Worm (Caenorhabditis elegans) whole organism, L1 larva: ENCODE measurements around the gene Y53G8AR.9.

ENCODE experiments used
- C16A3.4 ChIP-seq: fragments of 150-350 bp; optimal IDR thresholded peaks from 2 replicates; lab custom pipeline; 2014; ENCODE audit warnings: missing biosample characterization, missing genetic modification characterization
- F16B12.6 ChIP-seq: fragments of 150-350 bp; optimal IDR thresholded peaks from 2 replicates; lab custom pipeline; 2014; ENCODE audit warnings: missing biosample characterization, missing genetic modification characterization
- alr-1 ChIP-seq: fragments of 200-800 bp; sonication (Bioruptor generic); optimal IDR thresholded peaks from 2 replicates; lab custom pipeline; 2018; ENCODE audit warnings: borderline replicate concordance, mild to moderate bottlenecking, missing genetic modification characterization, missing compliant biosample characterization
- aly-2 ChIP-seq: fragments of 150-350 bp; optimal IDR thresholded peaks from 2 replicates; lab custom pipeline; 2014; ENCODE audit warnings: missing biosample characterization, missing genetic modification characterization
- ama-1 ChIP-seq: fragments of 150-350 bp; optimal IDR thresholded peaks from 2 replicates; lab custom pipeline; 2014
- ceh-63 ChIP-seq: fragments of 200-800 bp; sonication (Bioruptor generic); optimal IDR thresholded peaks from 2 replicates; lab custom pipeline; 2018; ENCODE audit warnings: mild to moderate bottlenecking, missing genetic modification characterization, missing compliant biosample characterization
- ceh-8 ChIP-seq: fragments of 200-800 bp; sonication (Bioruptor generic); optimal IDR thresholded peaks from 2 replicates; lab custom pipeline; 2018; ENCODE audit warnings: mild to moderate bottlenecking, missing genetic modification characterization, moderate library complexity, missing compliant biosample characterization
- ceh-82 ChIP-seq, 3 experiments: fragments of 150-350 bp in 1 of 3; sonication (generic microtip) in 2 of 3; optimal IDR thresholded peaks; 2 replicates each; lab custom pipeline; 2014 to 2017; ENCODE audit warnings: missing biosample characterization in 3 of 3, missing genetic modification characterization in 3 of 3
- efl-1 ChIP-seq, 4 experiments: fragments of 150-350 bp; optimal IDR thresholded peaks in 3 of 4; peaks in 1 of 4; 1 replicate in 1 of 4; 2 replicates in 3 of 4; lab custom pipeline; 2014; ENCODE audit warnings: missing biosample characterization in 2 of 4, missing genetic modification characterization in 2 of 4, missing genetic modification reagents in 2 of 4
- egl-27 ChIP-seq, 2 experiments: fragments of 150-350 bp in 1 of 2; sonication (generic microtip); optimal IDR thresholded peaks; 3 replicates each; lab custom pipeline; 2017 to 2018; ENCODE audit warnings: missing biosample characterization in 2 of 2, missing genetic modification characterization in 2 of 2, missing genetic modification reagents in 2 of 2
- elt-3 ChIP-seq, 6 experiments: fragments of 150-350 bp in 1 of 6; sonication (generic microtip); optimal IDR thresholded peaks; 2 replicates each; lab custom pipeline; 2017 to 2018; ENCODE audit warnings: missing biosample characterization in 6 of 6, missing genetic modification characterization in 6 of 6, inconsistent platforms in 1 of 6
- fkh-10 ChIP-seq: sonication (generic microtip); optimal IDR thresholded peaks from 2 replicates; lab custom pipeline; 2017; ENCODE audit warnings: missing biosample characterization, missing genetic modification reagents, missing genetic modification characterization
- fos-1 ChIP-seq: fragments of 150-350 bp; optimal IDR thresholded peaks from 2 replicates; lab custom pipeline; 2014; ENCODE audit warnings: missing biosample characterization, missing genetic modification characterization
- grh-1 ChIP-seq: fragments of 200-800 bp; sonication (Bioruptor generic); IDR thresholded peaks from 2 replicates; pipeline ENCODE4 v1.3.6; 2022; ENCODE audit warnings: missing genetic modification reagents, missing genetic modification characterization, missing compliant biosample characterization
- hlh-17 ChIP-seq: fragments of 200-800 bp; sonication (Bioruptor generic); optimal IDR thresholded peaks from 2 replicates; lab custom pipeline; 2018; ENCODE audit warnings: missing genetic modification characterization, mild to moderate bottlenecking, missing compliant biosample characterization, moderate library complexity, borderline replicate concordance
- irx-1 ChIP-seq: sonication (generic microtip); optimal IDR thresholded peaks from 2 replicates; lab custom pipeline; 2016; ENCODE audit warnings: missing genetic modification characterization, missing compliant biosample characterization
- jun-1 ChIP-seq: fragments of 150-350 bp; optimal IDR thresholded peaks from 2 replicates; lab custom pipeline; 2014; ENCODE audit warnings: missing biosample characterization, missing genetic modification reagents, missing genetic modification characterization
- lin-13 ChIP-seq: fragments of 150-350 bp; optimal IDR thresholded peaks from 2 replicates; lab custom pipeline; 2014; ENCODE audit warnings: missing biosample characterization, missing genetic modification reagents, missing genetic modification characterization
- lin-14 ChIP-seq: fragments of 200-800 bp; sonication (Bioruptor generic); optimal IDR thresholded peaks from 2 replicates; lab custom pipeline; 2018; ENCODE audit warnings: mild to moderate bottlenecking, missing genetic modification characterization, moderate library complexity, missing compliant biosample characterization
- lin-15B ChIP-seq: fragments of 150-350 bp; sonication (generic microtip); optimal IDR thresholded peaks from 3 replicates; lab custom pipeline; 2014; ENCODE audit warnings: missing biosample characterization, missing genetic modification characterization
- lin-39 ChIP-seq: fragments of 150-350 bp; optimal IDR thresholded peaks from 2 replicates; lab custom pipeline; 2014; ENCODE audit warnings: missing biosample characterization, missing genetic modification reagents, missing genetic modification characterization
- lir-3 ChIP-seq: sonication (generic microtip); optimal IDR thresholded peaks from 2 replicates; lab custom pipeline; 2016; ENCODE audit warnings: mild to moderate bottlenecking, missing genetic modification characterization, moderate library complexity, missing compliant biosample characterization; ENCODE audit not compliant: poor library complexity
- lsy-2 ChIP-seq, 2 experiments: fragments of 150-350 bp; optimal IDR thresholded peaks; 2 replicates each; lab custom pipeline; 2014; ENCODE audit warnings: missing biosample characterization in 2 of 2, missing genetic modification characterization in 2 of 2
- mab-9 ChIP-seq: fragments of 200-800 bp; sonication (Bioruptor generic); IDR thresholded peaks from 2 replicates; pipeline ENCODE4 v1.3.6; 2022; ENCODE audit warnings: missing genetic modification reagents, missing genetic modification characterization, missing compliant biosample characterization
- mdl-1 ChIP-seq, 2 experiments: fragments of 150-350 bp; optimal IDR thresholded peaks; 2 replicates each; lab custom pipeline; 2014 to 2017; ENCODE audit warnings: missing biosample characterization in 2 of 2, missing genetic modification characterization in 2 of 2, inconsistent platforms in 1 of 2
- mep-1 ChIP-seq: fragments of 150-350 bp; optimal IDR thresholded peaks from 2 replicates; lab custom pipeline; 2014; ENCODE audit warnings: missing biosample characterization, missing genetic modification characterization
- nhr-11 ChIP-seq: fragments of 150-350 bp; optimal IDR thresholded peaks from 2 replicates; lab custom pipeline; 2014; ENCODE audit warnings: missing biosample characterization, missing genetic modification characterization
- nhr-12 ChIP-seq: sonication (generic microtip); optimal IDR thresholded peaks from 2 replicates; lab custom pipeline; 2017; ENCODE audit warnings: missing biosample characterization, missing genetic modification characterization
- nhr-28 ChIP-seq: fragments of 150-350 bp; optimal IDR thresholded peaks from 2 replicates; lab custom pipeline; 2014; ENCODE audit warnings: missing biosample characterization, missing genetic modification characterization
- nhr-47 ChIP-seq: sonication (generic microtip); optimal IDR thresholded peaks from 2 replicates; lab custom pipeline; 2016; ENCODE audit warnings: mild to moderate bottlenecking, missing genetic modification characterization, moderate library complexity, missing compliant biosample characterization
- nhr-76 ChIP-seq: sonication (generic microtip); optimal IDR thresholded peaks from 2 replicates; lab custom pipeline; 2017; ENCODE audit warnings: missing biosample characterization, missing genetic modification characterization
- nhr-77 ChIP-seq: fragments of 150-350 bp; optimal IDR thresholded peaks from 2 replicates; lab custom pipeline; 2014; ENCODE audit warnings: missing biosample characterization, missing genetic modification characterization
- nhr-84 ChIP-seq: sonication (generic microtip); optimal IDR thresholded peaks from 2 replicates; lab custom pipeline; 2017; ENCODE audit warnings: missing biosample characterization, missing genetic modification characterization
- nhr-85 ChIP-seq: sonication (generic microtip); peaks from one replicate; lab custom pipeline; 2016; ENCODE audit warnings: missing genetic modification characterization, inconsistent platforms, missing compliant biosample characterization
- nhr-90 ChIP-seq: sonication (generic microtip); optimal IDR thresholded peaks from 2 replicates; lab custom pipeline; 2016; ENCODE audit warnings: mild to moderate bottlenecking, missing genetic modification characterization, missing compliant biosample characterization; ENCODE audit not compliant: poor library complexity
- pag-3 ChIP-seq: sonication (generic microtip); optimal IDR thresholded peaks from 2 replicates; lab custom pipeline; 2017; ENCODE audit warnings: missing genetic modification characterization, mild to moderate bottlenecking, missing compliant biosample characterization, antibody characterized with exemption, borderline replicate concordance; ENCODE audit not compliant: insufficient read depth
- pax-3 ChIP-seq: fragments of 200-800 bp; sonication (Bioruptor generic); optimal IDR thresholded peaks from 2 replicates; lab custom pipeline; 2018; ENCODE audit warnings: mild to moderate bottlenecking, missing genetic modification characterization, moderate library complexity, missing compliant biosample characterization
- pqm-1 ChIP-seq: sonication (generic microtip); optimal IDR thresholded peaks from 3 replicates; lab custom pipeline; 2017; ENCODE audit warnings: missing biosample characterization, missing genetic modification characterization
- snpc-4 ChIP-seq: fragments of 150-350 bp; optimal IDR thresholded peaks from 2 replicates; lab custom pipeline; 2014; ENCODE audit warnings: missing biosample characterization, missing genetic modification characterization
- snu-23 ChIP-seq: sonication (generic microtip); optimal IDR thresholded peaks from 2 replicates; lab custom pipeline; 2016; ENCODE audit warnings: missing genetic modification characterization, missing compliant biosample characterization
- sox-4 ChIP-seq: sonication (generic microtip); optimal IDR thresholded peaks from 2 replicates; lab custom pipeline; 2016; ENCODE audit warnings: missing genetic modification characterization, missing compliant biosample characterization
- sup-37 ChIP-seq: fragments of 200-800 bp; sonication (Bioruptor generic); optimal IDR thresholded peaks from 2 replicates; lab custom pipeline; 2018; ENCODE audit warnings: mild to moderate bottlenecking, missing genetic modification characterization, missing compliant biosample characterization
- swsn-7 ChIP-seq: sonication (generic microtip); optimal IDR thresholded peaks from 2 replicates; lab custom pipeline; 2016; ENCODE audit warnings: missing genetic modification characterization, missing compliant biosample characterization
- tbx-2 ChIP-seq: sonication (generic microtip); optimal IDR thresholded peaks from 2 replicates; lab custom pipeline; 2016; ENCODE audit warnings: missing genetic modification characterization, missing compliant biosample characterization
- unc-130 ChIP-seq: fragments of 150-350 bp; optimal IDR thresholded peaks from 2 replicates; lab custom pipeline; 2017; ENCODE audit warnings: missing biosample characterization, missing genetic modification characterization, inconsistent platforms
- unc-62 ChIP-seq: fragments of 150-350 bp; optimal IDR thresholded peaks from 2 replicates; lab custom pipeline; 2014; ENCODE audit warnings: missing biosample characterization, missing genetic modification reagents, missing genetic modification characterization
- unc-86 ChIP-seq: sonication (generic microtip); optimal IDR thresholded peaks from 2 replicates; lab custom pipeline; 2016; ENCODE audit warnings: missing genetic modification characterization, missing compliant biosample characterization
- vab-15 ChIP-seq: sonication (generic microtip); optimal IDR thresholded peaks from 2 replicates; lab custom pipeline; 2017; ENCODE audit warnings: missing genotype, mild to moderate bottlenecking, missing genetic modification characterization, missing compliant biosample characterization
- xbp-1 ChIP-seq: sonication (generic microtip); optimal IDR thresholded peaks from 2 replicates; lab custom pipeline; 2016; ENCODE audit warnings: missing genetic modification characterization, missing compliant biosample characterization
- zag-1 ChIP-seq: fragments of 150-350 bp; optimal IDR thresholded peaks from 2 replicates; lab custom pipeline; 2014; ENCODE audit warnings: missing biosample characterization, missing genetic modification characterization
- zip-4 ChIP-seq: fragments of 200-800 bp; sonication (Bioruptor generic); optimal IDR thresholded peaks from 2 replicates; lab custom pipeline; 2018; ENCODE audit warnings: mild to moderate bottlenecking, missing genetic modification characterization, moderate library complexity, missing compliant biosample characterization
- ztf-4 ChIP-seq: fragments of 150-350 bp; optimal IDR thresholded peaks from 2 replicates; lab custom pipeline; 2014; ENCODE audit warnings: missing biosample characterization, missing genetic modification characterization

The Y53G8AR.9 gene

DNA sequence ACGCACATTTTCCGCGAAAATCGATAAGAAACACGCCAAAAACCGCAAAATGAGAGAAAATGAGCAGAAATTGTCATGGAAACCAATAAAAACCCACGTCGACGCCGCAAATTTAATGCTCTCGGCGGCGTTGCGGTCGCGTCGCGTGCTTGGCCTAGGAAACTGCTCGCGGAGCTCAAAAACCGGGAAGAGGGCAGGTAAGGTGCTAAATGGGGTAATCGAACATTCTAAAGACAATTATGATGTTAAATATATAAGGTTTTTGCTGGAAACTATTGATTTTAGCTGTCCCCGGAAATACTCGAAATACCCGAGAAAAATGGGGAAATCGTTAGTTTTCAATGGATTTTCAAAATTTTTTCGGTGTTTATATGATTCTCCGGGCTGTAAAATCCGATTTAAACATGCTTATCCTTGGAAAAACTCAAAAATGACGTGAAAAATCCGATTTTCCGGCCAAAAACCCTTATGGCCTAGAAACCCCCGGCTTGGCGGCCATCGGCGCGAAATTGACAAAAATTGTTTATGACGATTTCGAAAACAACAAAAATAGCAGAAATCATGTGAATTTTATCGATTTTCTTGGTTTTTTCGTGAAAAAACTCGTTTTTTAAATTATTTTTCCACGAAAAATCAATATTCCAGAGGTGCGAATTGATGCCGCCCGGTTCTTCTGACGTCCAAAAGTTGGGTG, 1.4 kb upstream of the Y53G8AR.9 start, which contains the start of gene phf-15 (continued):
- TF ChIP-seq hlh-17 (no peak), lin-15B (tag; lab: Kevin White, UChicago) (no peak), mab-9 (GFP tag; lab: Robert Waterston, UW) (no peak), jun-1 (no peak), zag-1 (tag; lab: Kevin White, UChicago) (no peak), efl-1 (optimal IDR thresholded peaks at IDR 0.05; lab: Kevin White, UChicago) (peak; percentile 20 to 27), efl-1 (GFP tag; optimal IDR thresholded peaks at IDR 0.05 in 1 of 2; lab: Kevin White, UChicago) (peak; percentile 6 to 89), nhr-28 (tag; lab: Kevin White, UChicago) (no peak), pqm-1 (tag; lab: Kevin White, UChicago) (no peak), ama-1 (lab: Kevin White, UChicago) (no peak), nhr-84 (tag; lab: Kevin White, UChicago) (no peak), lsy-2 (tag; optimal IDR thresholded peaks at IDR 0.05; lab: Kevin White, UChicago) (peak in 1 of 2 experiments; percentile 39), tbx-2 (tag; lab: Kevin White, UChicago) (peak; percentile 31), nhr-47 (no peak), grh-1 (GFP tag; lab: Robert Waterston, UW) (no peak), zip-4 (GFP tag; lab: Kevin White, UChicago) (no peak), xbp-1 (peak; percentile 34), ceh-63 (GFP tag; lab: Kevin White, UChicago) (no peak), pax-3 (tag; lab: Kevin White, UChicago) (peak; percentile 27), alr-1 (no peak), nhr-77 (tag; lab: Kevin White, UChicago) (no peak), unc-86 (tag; lab: Kevin White, UChicago) (no peak), vab-15 (tag; lab: Kevin White, UChicago) (peak; percentile 16), unc-130 (tag; lab: Kevin White, UChicago) (no peak), nhr-11 (tag; lab: Kevin White, UChicago) (no peak), nhr-85 (peak; percentile 72), aly-2 (no peak), lin-39 (tag; lab: Kevin White, UChicago) (no peak), fos-1 (tag; lab: Kevin White, UChicago) (no peak), sox-4 (no peak), pag-3 (tag; lab: Kevin White, UChicago) (no peak), mdl-1 (tag; optimal IDR thresholded peaks at IDR 0.05; lab: Kevin White, UChicago) (no peak), C16A3.4 (tag; lab: Kevin White, UChicago) (no peak), nhr-12 (tag; lab: Kevin White, UChicago) (no peak), swsn-7 (no peak), ztf-4 (tag; lab: Kevin White, UChicago) (no peak), snu-23 (GFP tag; lab: Kevin White, UChicago) (peak; percentile 13), F16B12.6 (tag; lab: Kevin White, UChicago) (peak; percentile 38), lir-3 (tag; lab: Kevin White, UChicago) (no peak), snpc-4 (no peak), mep-1 (no peak), ceh-82 (tag; optimal IDR thresholded peaks at IDR 0.05; lab: Kevin White, UChicago) (peak in 1 of 3 experiments; percentile 12), egl-27 (tag; optimal IDR thresholded peaks at IDR 0.05; lab: Kevin White, UChicago) (no peak), fkh-10 (GFP tag; lab: Kevin White, UChicago) (no peak), irx-1 (tag; lab: Kevin White, UChicago) (peak; percentile 58), elt-3 (tag; optimal IDR thresholded peaks at IDR 0.05; lab: Kevin White, UChicago) (no peak), nhr-76 (tag; lab: Kevin White, UChicago) (no peak), sup-37 (GFP tag; lab: Kevin White, UChicago) (no peak), lin-14 (GFP tag; lab: Kevin White, UChicago) (no peak), lin-13 (GFP tag; lab: Kevin White, UChicago) (no peak), nhr-90 (tag; lab: Kevin White, UChicago) (no peak), unc-62 (GFP tag; lab: Kevin White, UChicago) (no peak), ceh-8 (GFP tag; lab: Kevin White, UChicago) (no peak)
